Worm (Caenorhabditis elegans) whole organism, young adult: ENCODE measurements around the gene K03B8.8.

Experiments used
- C06A6.2 ChIP-seq: fragments of 200-800 bp; sonication (Bioruptor generic); conservative IDR thresholded peaks from 2 replicates; pipeline ENCODE4 v1.3.6; 2022; ENCODE audit warnings: missing genetic modification characterization, missing compliant biosample characterization
- C17E4.6 ChIP-seq: fragments of 200-800 bp; sonication (Bioruptor generic); IDR thresholded peaks from 2 replicates; pipeline ENCODE4 v1.3.6; 2022; ENCODE audit warnings: missing genetic modification reagents, missing genetic modification characterization, missing compliant biosample characterization
- D2030.7 ChIP-seq: fragments of 200-800 bp; sonication (Bioruptor generic); IDR thresholded peaks from 2 replicates; pipeline ENCODE4 v1.3.6; 2022; ENCODE audit warnings: missing genetic modification reagents, missing genetic modification characterization, missing compliant biosample characterization
- F23B12.7 ChIP-seq: sonication (generic microtip); optimal IDR thresholded peaks from 2 replicates; lab custom pipeline; 2017; ENCODE audit warnings: missing genetic modification characterization, mild to moderate bottlenecking, missing compliant biosample characterization, antibody characterized with exemption, moderate library complexity; ENCODE audit not compliant: insufficient read depth
- F57A8.1 ChIP-seq: fragments of 200-800 bp; sonication (Bioruptor generic); optimal IDR thresholded peaks from 2 replicates; lab custom pipeline; 2018; ENCODE audit warnings: mild to moderate bottlenecking, missing genetic modification characterization, moderate library complexity, missing compliant biosample characterization
- K11D2.4 ChIP-seq: fragments of 200-800 bp; sonication (Bioruptor generic); IDR thresholded peaks from 2 replicates; pipeline ENCODE4 v1.3.6; 2022; ENCODE audit warnings: missing genetic modification reagents, missing genetic modification characterization, missing compliant biosample characterization
- T26A5.8 ChIP-seq: sonication (generic microtip); optimal IDR thresholded peaks from 2 replicates; lab custom pipeline; 2016; ENCODE audit warnings: missing genetic modification characterization, missing compliant biosample characterization
- Y79H2A.3 ChIP-seq: fragments of 200-800 bp; sonication (Bioruptor generic); conservative IDR thresholded peaks from 2 replicates; pipeline ENCODE4 v1.3.6; 2022; ENCODE audit warnings: missing genetic modification reagents, missing genetic modification characterization, missing compliant biosample characterization
- ama-1 ChIP-seq, 3 experiments: fragments of 150-350 bp in 1 of 3; sonication (generic microtip) in 2 of 3; optimal IDR thresholded peaks; 2 replicates each; lab custom pipeline; 2014 to 2018; ENCODE audit warnings: missing biosample characterization in 2 of 3, missing genetic modification characterization in 2 of 3, missing genetic modification reagents in 2 of 3
- aptf-2 ChIP-seq: fragments of 200-800 bp; sonication (Bioruptor generic); conservative IDR thresholded peaks from 2 replicates; pipeline ENCODE4 v1.3.6; 2022; ENCODE audit warnings: missing genetic modification reagents, missing genetic modification characterization, missing compliant biosample characterization
- athp-1 ChIP-seq: sonication (generic microtip); optimal IDR thresholded peaks from 2 replicates; lab custom pipeline; 2017; ENCODE audit warnings: mild to moderate bottlenecking, missing genetic modification characterization, missing compliant biosample characterization
- attf-3 ChIP-seq: fragments of 200-800 bp; sonication (Bioruptor generic); conservative IDR thresholded peaks from 2 replicates; pipeline ENCODE4 v1.3.6; 2022; ENCODE audit warnings: missing genetic modification reagents, missing genetic modification characterization, missing compliant biosample characterization
- bed-1 ChIP-seq: fragments of 200-800 bp; sonication (Bioruptor generic); IDR thresholded peaks from 2 replicates; pipeline ENCODE4 v1.3.6; 2022; ENCODE audit warnings: missing genetic modification reagents, missing genetic modification characterization, missing compliant biosample characterization
- bed-2 ChIP-seq: fragments of 200-800 bp; sonication (Bioruptor generic); IDR thresholded peaks from 2 replicates; pipeline ENCODE4 v1.3.6; 2022; ENCODE audit warnings: missing genetic modification reagents, missing genetic modification characterization, missing compliant biosample characterization
- ceh-27 ChIP-seq: fragments of 200-800 bp; sonication (Bioruptor generic); optimal IDR thresholded peaks from 2 replicates; lab custom pipeline; 2018; ENCODE audit warnings: mild to moderate bottlenecking, missing genetic modification characterization, moderate library complexity, missing compliant biosample characterization
- ceh-40 ChIP-seq: fragments of 200-800 bp; sonication (Bioruptor generic); IDR thresholded peaks from 2 replicates; pipeline ENCODE4 v1.3.6; 2022; ENCODE audit warnings: missing genetic modification characterization, missing compliant biosample characterization
- dox-1 ChIP-seq: fragments of 200-800 bp; sonication (Bioruptor generic); IDR thresholded peaks from 2 replicates; pipeline ENCODE4 v1.3.6; 2022; ENCODE audit warnings: missing genetic modification reagents, missing genetic modification characterization, missing compliant biosample characterization
- egrh-3 ChIP-seq: fragments of 200-800 bp; sonication (Bioruptor generic); IDR thresholded peaks from 2 replicates; pipeline ENCODE4 v1.3.6; 2022; ENCODE audit warnings: missing genetic modification reagents, missing genetic modification characterization, missing compliant biosample characterization
- ekl-4 ChIP-seq: fragments of 200-800 bp; sonication (Bioruptor generic); IDR thresholded peaks from 2 replicates; pipeline ENCODE4 v1.3.6; 2022; ENCODE audit warnings: missing genetic modification reagents, missing genetic modification characterization, missing compliant biosample characterization
- fkh-3 ChIP-seq: sonication (generic microtip); optimal IDR thresholded peaks from 2 replicates; lab custom pipeline; 2016; ENCODE audit warnings: mild to moderate bottlenecking, missing genetic modification characterization, missing compliant biosample characterization
- hmg-20 ChIP-seq: fragments of 200-800 bp; sonication (Bioruptor generic); IDR thresholded peaks from 2 replicates; pipeline ENCODE4 v1.3.6; 2022; ENCODE audit warnings: missing genetic modification reagents, missing genetic modification characterization, missing compliant biosample characterization
- hsf-1 ChIP-seq: fragments of 200-800 bp; sonication (Bioruptor generic); IDR thresholded peaks from 2 replicates; pipeline ENCODE4 v1.3.6; 2022; ENCODE audit warnings: missing genetic modification reagents, missing genetic modification characterization, missing compliant biosample characterization
- let-607 ChIP-seq, 2 experiments: fragments of 200-800 bp in 1 of 2; sonication (Bioruptor generic) in 1 of 2; sonication (generic microtip) in 1 of 2; optimal IDR thresholded peaks; 2 replicates each; lab custom pipeline; 2016 to 2018; ENCODE audit warnings: mild to moderate bottlenecking in 2 of 2, missing compliant biosample characterization in 2 of 2, missing genetic modification characterization in 2 of 2, moderate library complexity in 2 of 2, missing genotype in 1 of 2
- lin-26 ChIP-seq: fragments of 200-800 bp; sonication (Bioruptor generic); IDR thresholded peaks from 2 replicates; pipeline ENCODE4 v1.3.6; 2022; ENCODE audit warnings: missing genetic modification reagents, missing genetic modification characterization, missing compliant biosample characterization
- lin-54 ChIP-seq: fragments of 200-800 bp; sonication (Bioruptor generic); optimal IDR thresholded peaks from 2 replicates; lab custom pipeline; 2018; ENCODE audit warnings: mild to moderate bottlenecking, missing genetic modification characterization, missing compliant biosample characterization
- lir-1 ChIP-seq: fragments of 200-800 bp; sonication (Bioruptor generic); conservative IDR thresholded peaks from 2 replicates; pipeline ENCODE4 v1.3.6; 2022; ENCODE audit warnings: missing genetic modification reagents, missing genetic modification characterization, missing compliant biosample characterization
- madf-6 ChIP-seq: fragments of 200-800 bp; sonication (Bioruptor generic); IDR thresholded peaks from 2 replicates; pipeline ENCODE4 v1.3.6; 2022; ENCODE audit warnings: missing genetic modification reagents, missing genetic modification characterization, missing compliant biosample characterization
- mxl-1 ChIP-seq: sonication (generic microtip); optimal IDR thresholded peaks from 2 replicates; lab custom pipeline; 2016; ENCODE audit warnings: missing genetic modification characterization, missing compliant biosample characterization
- nhr-120 ChIP-seq: fragments of 200-800 bp; sonication (Bioruptor generic); IDR thresholded peaks from 2 replicates; pipeline ENCODE4 v1.3.6; 2022; ENCODE audit warnings: missing genetic modification characterization, missing compliant biosample characterization
- nhr-179 ChIP-seq: sonication (generic microtip); optimal IDR thresholded peaks from 2 replicates; lab custom pipeline; 2016; ENCODE audit warnings: mild to moderate bottlenecking, missing genetic modification characterization, missing compliant biosample characterization
- sdz-38 ChIP-seq: sonication (generic microtip); optimal IDR thresholded peaks from 2 replicates; lab custom pipeline; 2016; ENCODE audit warnings: missing genotype, missing genetic modification characterization, missing compliant biosample characterization
- sea-2 ChIP-seq: fragments of 200-800 bp; sonication (Bioruptor generic); IDR thresholded peaks from 2 replicates; pipeline ENCODE4 v1.3.6; 2022; ENCODE audit warnings: missing genetic modification characterization, missing compliant biosample characterization
- snpc-3.4 ChIP-seq: sonication (generic microtip); optimal IDR thresholded peaks from 2 replicates; lab custom pipeline; 2017; ENCODE audit warnings: missing genetic modification characterization, mild to moderate bottlenecking, missing compliant biosample characterization, antibody characterized with exemption, moderate library complexity, missing genotype, missing genetic modification reagents
- tbx-9 ChIP-seq: sonication (generic microtip); optimal IDR thresholded peaks from 2 replicates; lab custom pipeline; 2016; ENCODE audit warnings: borderline replicate concordance, missing genetic modification characterization, inconsistent platforms, missing compliant biosample characterization
- ztf-26 ChIP-seq: sonication (generic microtip); optimal IDR thresholded peaks from 2 replicates; lab custom pipeline; 2017; ENCODE audit warnings: missing genetic modification characterization, missing compliant biosample characterization

Gene K03B8.8

DNA sequence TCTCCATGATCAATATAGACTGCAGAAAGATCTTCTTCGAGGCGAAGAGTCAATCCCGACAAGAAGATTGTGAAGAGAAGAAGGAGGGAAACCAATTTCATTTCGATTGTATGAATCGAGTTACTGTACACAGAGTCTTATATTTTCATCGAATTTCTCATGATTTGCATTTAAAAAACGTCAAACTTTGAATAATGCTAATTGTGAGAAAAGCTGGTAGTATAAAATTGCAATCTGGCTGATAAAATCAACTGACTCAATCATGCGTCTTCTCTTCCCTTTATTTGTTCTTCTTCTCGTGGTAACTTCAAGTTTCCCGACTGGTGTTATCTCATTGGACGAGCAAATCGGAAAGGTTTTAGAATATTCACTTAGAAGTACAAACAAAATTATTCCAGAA, 20.4 kb downstream of the K03B8.8 start, which contains the start of the genes K03B8.11 and K03B8.14:
Gene K03B8.11, minus strand, starts transcription at position 101 of the 400 bp plus-strand sequence.
Gene K03B8.14, plus strand, starts transcription at position 110 of the 400 bp plus-strand sequence.
- no peak for TF ChIP-seq K11D2.4 (GFP tag; lab: Robert Waterston, UW)
- no peak for TF ChIP-seq T26A5.8 (tag; lab: Kevin White, UChicago)
- TF ChIP-seq lin-54: no peak
- no peak for TF ChIP-seq nhr-120
- TF ChIP-seq ekl-4 (GFP tag; lab: Robert Waterston, UW): no peak
- TF ChIP-seq sea-2 (GFP tag; lab: Robert Waterston, UW): no peak
- no peak for TF ChIP-seq hmg-20 (GFP tag; lab: Robert Waterston, UW)
- TF ChIP-seq F57A8.1 (GFP tag; lab: Kevin White, UChicago): no peak
- TF ChIP-seq bed-1 (GFP tag; lab: Robert Waterston, UW): no peak
- no peak for TF ChIP-seq mxl-1 (tag; lab: Kevin White, UChicago)
- TF ChIP-seq nhr-179 (tag; lab: Kevin White, UChicago): no peak
- no peak for TF ChIP-seq madf-6 (GFP tag; lab: Robert Waterston, UW)
- no peak for TF ChIP-seq ztf-26 (tag; lab: Kevin White, UChicago)
- no peak for TF ChIP-seq fkh-3 (tag; lab: Kevin White, UChicago)
- TF ChIP-seq hsf-1 (GFP tag; lab: Robert Waterston, UW): no peak
- TF ChIP-seq sdz-38 (tag; lab: Kevin White, UChicago): no peak

DNA sequence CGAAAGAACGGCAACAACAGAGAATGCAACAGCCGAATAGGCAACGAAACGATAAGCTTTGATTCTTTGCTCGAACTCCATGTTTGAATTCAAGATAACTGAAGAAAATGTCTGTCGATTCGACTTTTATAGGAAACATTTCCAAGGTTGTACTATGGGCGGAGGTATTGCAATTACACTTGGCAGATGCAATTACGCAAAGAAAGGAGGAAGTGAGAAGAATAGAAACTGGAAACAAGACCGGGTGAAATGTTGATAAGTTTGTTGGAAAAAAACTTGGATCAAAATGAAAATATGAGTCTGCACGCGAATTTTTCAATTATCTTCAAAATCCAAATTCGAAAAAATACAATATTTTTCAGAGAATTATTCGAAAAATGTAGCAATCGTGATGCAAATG, 21.0 kb downstream of the K03B8.8 start, which contains the start of gene col-155:
Gene col-155, minus strand, starts transcription at position 101 of the 400 bp plus-strand sequence.
- TF ChIP-seq lir-1: no peak
- TF ChIP-seq aptf-2 (GFP tag; lab: Robert Waterston, UW): no peak
- TF ChIP-seq athp-1 (tag; lab: Kevin White, UChicago): no peak
- no peak for TF ChIP-seq C06A6.2
- no peak for TF ChIP-seq ama-1 (optimal IDR thresholded peaks at IDR 0.05; lab: Kevin White, UChicago)
- no peak for TF ChIP-seq ama-1 (GFP tag; optimal IDR thresholded peaks at IDR 0.05; lab: Kevin White, UChicago)
- TF ChIP-seq F23B12.7: no peak
- no peak for TF ChIP-seq snpc-3.4 (tag; lab: Kevin White, UChicago)
- TF ChIP-seq T26A5.8 (tag; lab: Kevin White, UChicago): no peak
- no peak for TF ChIP-seq bed-2 (GFP tag; lab: Robert Waterston, UW)
- TF ChIP-seq let-607 (tag; optimal IDR thresholded peaks at IDR 0.05; lab: Kevin White, UChicago): no peak
- TF ChIP-seq dox-1 (GFP tag; lab: Robert Waterston, UW): no peak
- no peak for TF ChIP-seq ceh-27 (GFP tag; lab: Kevin White, UChicago)
- TF ChIP-seq ceh-40 (GFP tag; lab: Robert Waterston, UW): no peak
- TF ChIP-seq C17E4.6 (GFP tag; lab: Robert Waterston, UW): no peak
- TF ChIP-seq lin-26 (GFP tag; lab: Robert Waterston, UW): no peak
- TF ChIP-seq Y79H2A.3 (GFP tag; lab: Robert Waterston, UW): no peak
- TF ChIP-seq, all 124 proteins: peak for 0

DNA sequence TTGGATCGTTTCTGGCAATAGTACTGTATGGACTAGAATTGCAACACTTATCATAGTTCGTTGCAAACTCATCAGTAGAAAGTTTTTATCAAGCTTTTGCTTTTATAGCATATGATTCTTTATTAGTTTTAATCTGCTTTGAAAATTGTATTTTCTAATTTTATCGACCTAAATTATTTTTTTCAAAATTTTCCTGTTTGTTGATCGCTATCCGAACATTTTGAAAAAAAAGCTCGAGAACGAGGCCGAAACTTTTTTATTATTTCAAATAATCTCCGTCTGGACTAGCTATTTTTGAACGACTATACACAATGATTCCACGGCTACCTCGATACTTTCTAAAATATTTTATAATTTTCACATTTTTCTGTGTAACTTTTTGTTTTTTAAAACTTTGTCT, 24.4 kb downstream of the K03B8.8 start, which contains the start of gene F55C10.4:
Gene F55C10.4, plus strand, starts transcription at position 301 of the 400 bp plus-strand sequence.
- TF ChIP-seq snpc-3.4 (tag; lab: Kevin White, UChicago) (no peak), D2030.7 (no peak), tbx-9 (tag; lab: Kevin White, UChicago) (no peak), attf-3 (no peak), sdz-38 (tag; lab: Kevin White, UChicago) (no peak), F23B12.7 (no peak)

DNA sequence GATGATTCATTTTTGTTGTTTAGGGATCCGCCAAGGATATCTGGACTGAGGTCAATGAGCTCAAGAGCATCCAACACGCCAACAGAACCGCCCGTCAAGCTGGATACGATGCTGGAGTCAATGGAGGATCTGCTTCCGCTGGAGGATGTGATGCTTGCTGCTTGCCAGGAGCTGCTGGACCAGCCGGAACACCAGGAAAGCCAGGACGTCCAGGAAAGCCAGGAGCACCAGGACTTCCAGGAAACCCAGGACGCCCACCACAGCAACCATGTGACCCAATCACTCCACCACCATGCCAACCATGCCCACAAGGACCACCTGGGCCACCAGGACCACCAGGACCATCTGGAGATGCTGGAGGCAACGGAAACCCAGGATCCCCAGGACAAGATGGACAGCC, 25.2 kb downstream of the K03B8.8 start:
- TF ChIP-seq egrh-3 (GFP tag; lab: Robert Waterston, UW): peak; percentile 66; the same call in 1 of the 2 replicates
